Worm (Caenorhabditis elegans): ENCODE data around the gene F49C5.3.

ce11 chrII:12499969-12500368 lies 36.3 kb upstream of the F49C5.3 start:
- no peak for TF ChIP-seq ztf-23 (GFP tag; IDR thresholded peaks at IDR 0.05)
- TF ChIP-seq flt-1 (GFP tag; IDR thresholded peaks at IDR 0.05) = no peak
- TF ChIP-seq med-1 (GFP tag; optimal IDR thresholded peaks at IDR 0.05; ENCODE audit: insufficient read depth) = no peak
- no peak for TF ChIP-seq klf-2 (GFP tag; conservative IDR thresholded peaks at IDR 0.05)
- no peak for TF ChIP-seq cog-1 (tag; optimal IDR thresholded peaks at IDR 0.05)
